Comparison of ENCODE assay signal across 5 worm cellular contexts in genomic region chrIV:9677226-9677992, ce11.
TF ChIP-seq lines count a peak whose summit lies in the region.

No protein-coding gene starts in this region.

TF ChIP-seq in whole organism, L1 larva, 84 proteins besides CTCF, POLR2A, EP300 and RAD21 (continued from another document and continues in another):
- TF ChIP-seq mdl-1 (tag; optimal IDR thresholded peaks at IDR 0.05; lab: Kevin White, UChicago) (peak; percentile 94 to 95), ceh-90 (tag; optimal IDR thresholded peaks at IDR 0.05; lab: Kevin White, UChicago) (no peak), dsc-1 (tag; optimal IDR thresholded peaks at IDR 0.05; lab: Kevin White, UChicago) (peak; percentile 60), hlh-17 (GFP tag; optimal IDR thresholded peaks at IDR 0.05; lab: Kevin White, UChicago; ENCODE audit: borderline replicate concordance) (no peak), C04F5.9 (tag; optimal IDR thresholded peaks at IDR 0.05; lab: Kevin White, UChicago) (no peak), fkh-10 (GFP tag; optimal IDR thresholded peaks at IDR 0.05; lab: Kevin White, UChicago) (peak; percentile 55), ztf-11 (tag; optimal IDR thresholded peaks at IDR 0.05; lab: Kevin White, UChicago) (no peak), isw-1 (GFP tag; IDR thresholded peaks at IDR 0.05; lab: Robert Waterston, UW) (peak; percentile 32; the same call in 1 of the 2 replicates), elt-3 (tag; optimal IDR thresholded peaks at IDR 0.05; lab: Kevin White, UChicago) (peak in 5 of 6 experiments; percentile 22 to 57 (median 40)), nhr-11 (tag; optimal IDR thresholded peaks at IDR 0.05; lab: Kevin White, UChicago) (peak; percentile 65), ceh-8 (GFP tag; optimal IDR thresholded peaks at IDR 0.05; lab: Kevin White, UChicago) (no peak), sox-4 (tag; optimal IDR thresholded peaks at IDR 0.05; lab: Kevin White, UChicago) (peak; percentile 30), ces-1 (GFP tag; optimal IDR thresholded peaks at IDR 0.05; lab: Kevin White, UChicago) (no peak), unc-30 (tag; optimal IDR thresholded peaks at IDR 0.05; lab: Kevin White, UChicago) (no peak), ceh-88 (GFP tag; IDR thresholded peaks at IDR 0.05; lab: Robert Waterston, UW) (no peak), lin-35 (GFP tag; optimal IDR thresholded peaks at IDR 0.05; lab: Kevin White, UChicago) (peak; percentile 55 to 71), nhr-237 (tag; optimal IDR thresholded peaks at IDR 0.05; lab: Kevin White, UChicago) (peak; percentile 17), lin-39 (tag; optimal IDR thresholded peaks at IDR 0.05; lab: Kevin White, UChicago) (no peak), fos-1 (tag; optimal IDR thresholded peaks at IDR 0.05; lab: Kevin White, UChicago) (peak; percentile 77), lin-15B (tag; optimal IDR thresholded peaks at IDR 0.05; lab: Kevin White, UChicago) (no peak), ama-1 (optimal IDR thresholded peaks at IDR 0.05; lab: Kevin White, UChicago) (no peak), vab-15 (tag; optimal IDR thresholded peaks at IDR 0.05; lab: Kevin White, UChicago) (no peak), nhr-76 (tag; optimal IDR thresholded peaks at IDR 0.05; lab: Kevin White, UChicago) (no peak), nhr-12 (tag; optimal IDR thresholded peaks at IDR 0.05; lab: Kevin White, UChicago) (no peak), hlh-4 (tag; optimal IDR thresholded peaks at IDR 0.05; lab: Kevin White, UChicago) (no peak), mab-9 (GFP tag; IDR thresholded peaks at IDR 0.05; lab: Robert Waterston, UW) (no peak), elt-2 (tag; optimal IDR thresholded peaks at IDR 0.05; lab: Kevin White, UChicago) (peak; percentile 23)

TF ChIP-seq in whole organism, L2 larva, 48 proteins besides CTCF, POLR2A, EP300 and RAD21 (continued from another document and continues in another):
- TF ChIP-seq ZK546.5 (tag; optimal IDR thresholded peaks at IDR 0.05; lab: Kevin White, UChicago) (no peak), C34F6.9 (tag; optimal IDR thresholded peaks at IDR 0.05; lab: Kevin White, UChicago) (peak; percentile 89), ztf-11 (tag; optimal IDR thresholded peaks at IDR 0.05; lab: Kevin White, UChicago) (no peak), nhr-129 (tag; optimal IDR thresholded peaks at IDR 0.05; lab: Kevin White, UChicago) (peak; percentile 72), lin-39 (tag; optimal IDR thresholded peaks at IDR 0.05; lab: Kevin White, UChicago) (no peak), Y55F3AM.14 (GFP tag; optimal IDR thresholded peaks at IDR 0.05; lab: Kevin White, UChicago) (no peak), nhr-12 (tag; optimal IDR thresholded peaks at IDR 0.05; lab: Kevin White, UChicago) (no peak), nhr-23 (tag; optimal IDR thresholded peaks at IDR 0.05; lab: Kevin White, UChicago) (no peak), lin-13 (GFP tag; optimal IDR thresholded peaks at IDR 0.05; lab: Kevin White, UChicago) (peak; percentile 32), peb-1 (tag; optimal IDR thresholded peaks at IDR 0.05; lab: Kevin White, UChicago) (no peak), mab-5 (tag; optimal IDR thresholded peaks at IDR 0.05; lab: Kevin White, UChicago) (peak; percentile 3), nhr-11 (tag; optimal IDR thresholded peaks at IDR 0.05; lab: Kevin White, UChicago) (no peak), snpc-4 (tag; optimal IDR thresholded peaks at IDR 0.05; lab: Kevin White, UChicago) (peak; percentile 43), F13H6.1 (tag; optimal IDR thresholded peaks at IDR 0.05; lab: Kevin White, UChicago) (peak; percentile 85), mbf-1 (tag; optimal IDR thresholded peaks at IDR 0.05; lab: Kevin White, UChicago) (no peak), fos-1 (tag; optimal IDR thresholded peaks at IDR 0.05; lab: Kevin White, UChicago) (peak; percentile 51), dmd-4 (tag; optimal IDR thresholded peaks at IDR 0.05; lab: Kevin White, UChicago) (no peak), zag-1 (tag; optimal IDR thresholded peaks at IDR 0.05; lab: Kevin White, UChicago) (peak; percentile 51), nhr-237 (tag; optimal IDR thresholded peaks at IDR 0.05; lab: Kevin White, UChicago) (no peak), ztf-1 (GFP tag; conservative IDR thresholded peaks at IDR 0.05; lab: Robert Waterston, UW) (no peak), aly-2 (tag; optimal IDR thresholded peaks at IDR 0.05; lab: Kevin White, UChicago) (no peak), blmp-1 (tag; optimal IDR thresholded peaks at IDR 0.05; lab: Kevin White, UChicago; ENCODE audit: insufficient read depth) (peak; percentile 92), gmeb-1 (tag; optimal IDR thresholded peaks at IDR 0.05; lab: Kevin White, UChicago) (no peak), unc-55 (GFP tag; optimal IDR thresholded peaks at IDR 0.05; lab: Kevin White, UChicago) (peak; percentile 73), skn-1 (tag; optimal IDR thresholded peaks at IDR 0.05; lab: Kevin White, UChicago) (no peak), nhr-6 (tag; optimal IDR thresholded peaks at IDR 0.05; lab: Kevin White, UChicago) (peak; percentile 53), alr-1 (tag; optimal IDR thresholded peaks at IDR 0.05; lab: Kevin White, UChicago) (no peak), nhr-10 (tag; optimal IDR thresholded peaks at IDR 0.05; lab: Kevin White, UChicago) (no peak)

TF ChIP-seq in whole organism, L3 larva, 47 proteins besides CTCF, POLR2A, EP300 and RAD21 (continued from another document and continues in another):
- no peak for TF ChIP-seq nhr-237 (tag; optimal IDR thresholded peaks at IDR 0.05; lab: Kevin White, UChicago)
- no peak for TF ChIP-seq ceh-9 (tag; optimal IDR thresholded peaks at IDR 0.05; lab: Kevin White, UChicago)
- no peak for TF ChIP-seq nhr-67 (tag; optimal IDR thresholded peaks at IDR 0.05; lab: Kevin White, UChicago)
- peak; percentile 74 for TF ChIP-seq fkh-10 (GFP tag; optimal IDR thresholded peaks at IDR 0.05; lab: Kevin White, UChicago)
- no peak for TF ChIP-seq snpc-4 (tag; optimal IDR thresholded peaks at IDR 0.05; lab: Kevin White, UChicago)
- TF ChIP-seq elt-3 (tag; optimal IDR thresholded peaks at IDR 0.05; lab: Kevin White, UChicago): peak in 1 of 3 experiments; percentile 70
- TF ChIP-seq elt-1 (tag; optimal IDR thresholded peaks at IDR 0.05; lab: Kevin White, UChicago): no peak
- no peak for TF ChIP-seq skn-1 (tag; optimal IDR thresholded peaks at IDR 0.05; lab: Kevin White, UChicago)
- TF ChIP-seq R02D3.7 (tag; optimal IDR thresholded peaks at IDR 0.05; lab: Kevin White, UChicago): no peak
- TF ChIP-seq nhr-76 (tag; optimal IDR thresholded peaks at IDR 0.05; lab: Kevin White, UChicago): no peak
- TF ChIP-seq unc-39 (tag; optimal IDR thresholded peaks at IDR 0.05; lab: Kevin White, UChicago): no peak
- TF ChIP-seq eor-1 (tag; optimal IDR thresholded peaks at IDR 0.05; lab: Kevin White, UChicago): no peak
- peak; percentile 83 for TF ChIP-seq pha-4 (tag; optimal IDR thresholded peaks at IDR 0.05; lab: Kevin White, UChicago)
- TF ChIP-seq ceh-82 (tag; optimal IDR thresholded peaks at IDR 0.05; lab: Kevin White, UChicago): no peak
- no peak for TF ChIP-seq fos-1 (tag; optimal IDR thresholded peaks at IDR 0.05; lab: Kevin White, UChicago)
- TF ChIP-seq tbx-2 (tag; optimal IDR thresholded peaks at IDR 0.05; lab: Kevin White, UChicago): peak; percentile 33
- no peak for TF ChIP-seq fkh-2 (tag; optimal IDR thresholded peaks at IDR 0.05; lab: Kevin White, UChicago)
- TF ChIP-seq ama-1 (optimal IDR thresholded peaks at IDR 0.05; lab: Kevin White, UChicago): no peak
- no peak for TF ChIP-seq zag-1 (tag; optimal IDR thresholded peaks at IDR 0.05; lab: Kevin White, UChicago)
- no peak for TF ChIP-seq aly-2 (tag; optimal IDR thresholded peaks at IDR 0.05; lab: Kevin White, UChicago)
- TF ChIP-seq egl-5 (tag; optimal IDR thresholded peaks at IDR 0.05; lab: Kevin White, UChicago): no peak
- TF ChIP-seq ZK546.5 (tag; optimal IDR thresholded peaks at IDR 0.05; lab: Kevin White, UChicago): no peak
- no peak for TF ChIP-seq lsy-12 (tag; optimal IDR thresholded peaks at IDR 0.05; lab: Kevin White, UChicago)
- no peak for TF ChIP-seq egl-27 (tag; optimal IDR thresholded peaks at IDR 0.05; lab: Kevin White, UChicago)
- peak; percentile 85 for TF ChIP-seq pqm-1 (tag; optimal IDR thresholded peaks at IDR 0.05; lab: Kevin White, UChicago)
- no peak for TF ChIP-seq nhr-12 (tag; optimal IDR thresholded peaks at IDR 0.05; lab: Kevin White, UChicago)
- TF ChIP-seq nhr-28 (tag; optimal IDR thresholded peaks at IDR 0.05; lab: Kevin White, UChicago): no peak
- peak; percentile 96 for TF ChIP-seq mdl-1 (tag; optimal IDR thresholded peaks at IDR 0.05; lab: Kevin White, UChicago)
- TF ChIP-seq nhr-23 (tag; optimal IDR thresholded peaks at IDR 0.05; lab: Kevin White, UChicago): peak; percentile 79
- peak; percentile 32 for TF ChIP-seq jun-1 (tag; optimal IDR thresholded peaks at IDR 0.05; lab: Kevin White, UChicago)

TF ChIP-seq in whole organism, L4 larva, 104 proteins besides CTCF, POLR2A, EP300 and RAD21 (continued from another document and continues in another):
- TF ChIP-seq nhr-48 (tag; optimal IDR thresholded peaks at IDR 0.05; lab: Kevin White, UChicago) (peak; percentile 85), nhr-25 (tag; optimal IDR thresholded peaks at IDR 0.05; lab: Kevin White, UChicago; ENCODE audit: borderline replicate concordance, insufficient read depth) (peak; percentile 21), hif-1 (tag; optimal IDR thresholded peaks at IDR 0.05; lab: Kevin White, UChicago) (peak in 1 of 2 experiments; percentile 81), ztf-7 (tag; optimal IDR thresholded peaks at IDR 0.05; lab: Kevin White, UChicago) (no peak), mep-1 (tag; optimal IDR thresholded peaks at IDR 0.05; lab: Kevin White, UChicago) (peak; percentile 73), rbr-2 (tag; optimal IDR thresholded peaks at IDR 0.05; lab: Kevin White, UChicago) (peak; percentile 67), lsy-2 (tag; optimal IDR thresholded peaks at IDR 0.05; lab: Kevin White, UChicago) (peak; percentile 9 to 84), Y105C5A.15 (GFP tag; IDR thresholded peaks at IDR 0.05; lab: Robert Waterston, UW) (no peak), nhr-11 (tag; optimal IDR thresholded peaks at IDR 0.05; lab: Kevin White, UChicago) (peak; percentile 62), lin-13 (GFP tag; optimal IDR thresholded peaks at IDR 0.05; lab: Kevin White, UChicago) (no peak), F26F4.8 (GFP tag; conservative IDR thresholded peaks at IDR 0.05; lab: Robert Waterston, UW) (no peak), hlh-11 (tag; optimal IDR thresholded peaks at IDR 0.05; lab: Kevin White, UChicago) (peak; percentile 90), daf-12 (tag; optimal IDR thresholded peaks at IDR 0.05; lab: Kevin White, UChicago) (no peak), Y48G9A.11 (GFP tag; IDR thresholded peaks at IDR 0.05; lab: Robert Waterston, UW) (no peak), mdt-29 (GFP tag; IDR thresholded peaks at IDR 0.05; lab: Robert Waterston, UW) (no peak), ctbp-1 (GFP tag; IDR thresholded peaks at IDR 0.05; lab: Robert Waterston, UW) (peak; percentile 70; the same call in 1 of the 2 replicates), ceh-82 (tag; optimal IDR thresholded peaks at IDR 0.05; lab: Kevin White, UChicago) (no peak), duxl-1 (tag; optimal IDR thresholded peaks at IDR 0.05; lab: Kevin White, UChicago; ENCODE audit: poor library complexity) (no peak), fkh-10 (GFP tag; optimal IDR thresholded peaks at IDR 0.05; lab: Kevin White, UChicago) (peak; percentile 77), mxl-3 (GFP tag; optimal IDR thresholded peaks at IDR 0.05; lab: Kevin White, UChicago) (peak; percentile 93), lin-38 (GFP tag; IDR thresholded peaks at IDR 0.05; lab: Robert Waterston, UW) (no peak; the same call in 1 of the 2 replicates), ces-1 (GFP tag; optimal IDR thresholded peaks at IDR 0.05; lab: Kevin White, UChicago) (peak; percentile 81), hmg-1.1 (GFP tag; IDR thresholded peaks at IDR 0.05; lab: Robert Waterston, UW) (peak; percentile 56), unc-62 (GFP tag; optimal IDR thresholded peaks at IDR 0.05 in 1 of 2; lab: Kevin White, UChicago) (no peak), unc-62 (tag; optimal IDR thresholded peaks at IDR 0.05; lab: Kevin White, UChicago) (no peak), nhr-77 (tag; optimal IDR thresholded peaks at IDR 0.05; lab: Kevin White, UChicago) (peak; percentile 78), ama-1 (optimal IDR thresholded peaks at IDR 0.05; lab: Kevin White, UChicago) (no peak), pqm-1 (tag; optimal IDR thresholded peaks at IDR 0.05; lab: Kevin White, UChicago) (peak; percentile 53), madf-5 (GFP tag; IDR thresholded peaks at IDR 0.05; lab: Robert Waterston, UW) (no peak), zfp-2 (tag; optimal IDR thresholded peaks at IDR 0.05; lab: Kevin White, UChicago) (no peak), vab-7 (GFP tag; IDR thresholded peaks at IDR 0.05; lab: Robert Waterston, UW) (no peak)

TF ChIP-seq in whole organism, young adult, 124 proteins besides CTCF, POLR2A, EP300 and RAD21 (continued from another document and continues in another):
- no peak for TF ChIP-seq tbx-9 (tag; optimal IDR thresholded peaks at IDR 0.05; lab: Kevin White, UChicago; ENCODE audit: borderline replicate concordance)
- no peak for TF ChIP-seq ceh-91 (GFP tag; IDR thresholded peaks at IDR 0.05; lab: Robert Waterston, UW)
- TF ChIP-seq snpc-3.4 (tag; optimal IDR thresholded peaks at IDR 0.05; lab: Kevin White, UChicago): no peak
- no peak for TF ChIP-seq dpl-1 (GFP tag; optimal IDR thresholded peaks at IDR 0.05; lab: Kevin White, UChicago)
- no peak for TF ChIP-seq sea-2 (GFP tag; IDR thresholded peaks at IDR 0.05; lab: Robert Waterston, UW)
- no peak for TF ChIP-seq ztf-18 (tag; optimal IDR thresholded peaks at IDR 0.05; lab: Kevin White, UChicago)
- TF ChIP-seq nhr-90 (tag; optimal IDR thresholded peaks at IDR 0.05; lab: Kevin White, UChicago): no peak
- no peak for TF ChIP-seq nhr-27 (tag; optimal IDR thresholded peaks at IDR 0.05; lab: Kevin White, UChicago)
- TF ChIP-seq unc-62 (GFP tag; optimal IDR thresholded peaks at IDR 0.05; lab: Kevin White, UChicago): no peak
- TF ChIP-seq lin-54 (GFP tag; optimal IDR thresholded peaks at IDR 0.05; lab: Kevin White, UChicago): peak; percentile 15
- no peak for TF ChIP-seq pbrm-1 (GFP tag; IDR thresholded peaks at IDR 0.05; lab: Robert Waterston, UW)
- TF ChIP-seq lin-26 (GFP tag; IDR thresholded peaks at IDR 0.05; lab: Robert Waterston, UW): no peak
- TF ChIP-seq Y95B8A.8 (GFP tag; IDR thresholded peaks at IDR 0.05; lab: Robert Waterston, UW): no peak
- TF ChIP-seq madf-10 (tag; optimal IDR thresholded peaks at IDR 0.05; lab: Kevin White, UChicago): no peak
- peak in 1 of 2 experiments; percentile 69 for TF ChIP-seq let-607 (tag; optimal IDR thresholded peaks at IDR 0.05; lab: Kevin White, UChicago)
- TF ChIP-seq F52B5.7 (tag; optimal IDR thresholded peaks at IDR 0.05; lab: Kevin White, UChicago): no peak
- TF ChIP-seq dpff-1 (tag; optimal IDR thresholded peaks at IDR 0.05; lab: Kevin White, UChicago): no peak
- TF ChIP-seq C06A6.2 (GFP tag; conservative IDR thresholded peaks at IDR 0.05; lab: Robert Waterston, UW): peak; percentile 62
- no peak for TF ChIP-seq snpc-1.1 (tag; optimal IDR thresholded peaks at IDR 0.05; lab: Kevin White, UChicago; ENCODE audit: insufficient read depth)
- no peak for TF ChIP-seq efl-1 (GFP tag; optimal IDR thresholded peaks at IDR 0.05; lab: Kevin White, UChicago)
- no peak for TF ChIP-seq die-1 (tag; optimal IDR thresholded peaks at IDR 0.05; lab: Kevin White, UChicago)
- TF ChIP-seq lag-1 (GFP tag; IDR thresholded peaks at IDR 0.05; lab: Robert Waterston, UW): no peak
- TF ChIP-seq somi-1 (GFP tag; optimal IDR thresholded peaks at IDR 0.05; lab: Kevin White, UChicago): peak; percentile 83
- TF ChIP-seq lsy-27 (tag; optimal IDR thresholded peaks at IDR 0.05; lab: Kevin White, UChicago; ENCODE audit: borderline replicate concordance, insufficient read depth): no peak
- TF ChIP-seq C17E4.6 (GFP tag; IDR thresholded peaks at IDR 0.05; lab: Robert Waterston, UW): no peak
- TF ChIP-seq ccch-3 (GFP tag; optimal IDR thresholded peaks at IDR 0.05; lab: Kevin White, UChicago): no peak
- TF ChIP-seq nhr-179 (tag; optimal IDR thresholded peaks at IDR 0.05; lab: Kevin White, UChicago): no peak
- no peak for TF ChIP-seq zim-3 (tag; optimal IDR thresholded peaks at IDR 0.05; lab: Kevin White, UChicago)
- no peak for TF ChIP-seq hlh-26 (GFP tag; conservative IDR thresholded peaks at IDR 0.05; lab: Robert Waterston, UW)
- no peak for TF ChIP-seq attf-6 (GFP tag; IDR thresholded peaks at IDR 0.05; lab: Robert Waterston, UW)
- TF ChIP-seq egrh-3 (GFP tag; IDR thresholded peaks at IDR 0.05; lab: Robert Waterston, UW): no peak
- TF ChIP-seq nfyb-1 (GFP tag; IDR thresholded peaks at IDR 0.05; lab: Robert Waterston, UW): no peak
- TF ChIP-seq ztf-28 (GFP tag; IDR thresholded peaks at IDR 0.05; lab: Robert Waterston, UW): no peak
- no peak for TF ChIP-seq Y56A3A.18 (GFP tag; IDR thresholded peaks at IDR 0.05; lab: Robert Waterston, UW)
- no peak for TF ChIP-seq F39B2.1 (GFP tag; IDR thresholded peaks at IDR 0.05; lab: Robert Waterston, UW)
- no peak for TF ChIP-seq rcor-1 (GFP tag; IDR thresholded peaks at IDR 0.05; lab: Robert Waterston, UW)
